Worm (Caenorhabditis elegans): ENCODE results near the gene tub-1.

DNA sequence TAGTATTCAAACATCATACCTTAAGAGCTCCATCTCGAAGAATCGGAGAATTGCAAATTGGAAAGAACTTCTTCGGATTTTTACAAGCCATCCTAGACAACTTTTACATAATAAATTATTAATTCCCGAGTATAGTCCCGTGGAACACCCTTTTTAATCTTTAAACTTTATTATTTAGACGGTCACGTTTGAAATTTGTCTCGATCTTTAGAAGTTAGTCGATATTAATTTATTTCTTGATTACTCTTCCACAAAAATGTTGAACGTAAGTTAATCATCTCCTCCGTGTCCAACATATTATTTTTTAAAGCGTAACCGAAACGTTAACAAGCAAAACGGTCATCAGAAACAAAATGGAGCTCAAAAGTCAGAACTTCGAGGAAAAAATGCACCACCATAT, 16.7 kb upstream of the tub-1 start, which contains the start of the genes decr-1.3 and T05C12.1:
- TF ChIP-seq scrt-1 (GFP tag; IDR thresholded peaks at IDR 0.05): no peak
- no peak for TF ChIP-seq tbx-11 (GFP tag; IDR thresholded peaks at IDR 0.05)
- no peak for TF ChIP-seq B0310.2 (tag; optimal IDR thresholded peaks at IDR 0.05)
- no peak for TF ChIP-seq ama-1 (optimal IDR thresholded peaks at IDR 0.05)
- TF ChIP-seq aly-1 (tag; optimal IDR thresholded peaks at IDR 0.05): no peak
- TF ChIP-seq ceh-36 (tag; optimal IDR thresholded peaks at IDR 0.05): no peak
- TF ChIP-seq F13C5.2 (tag; optimal IDR thresholded peaks at IDR 0.05): no peak
- TF ChIP-seq flt-1 (GFP tag; IDR thresholded peaks at IDR 0.05): no peak

All from whole organism, early embryonic.